Worm (Caenorhabditis elegans): ENCODE results near the gene pad-2.

- TF ChIP-seq cebp-2 (GFP tag; IDR thresholded peaks at IDR 0.05), result no peak
- no peak for TF ChIP-seq C06A6.2 (GFP tag; conservative IDR thresholded peaks at IDR 0.05)
- TF ChIP-seq ceh-27 (GFP tag; optimal IDR thresholded peaks at IDR 0.05), result no peak
- no peak for TF ChIP-seq unc-130 (GFP tag; optimal IDR thresholded peaks at IDR 0.05)
- no peak for TF ChIP-seq nfyb-1 (GFP tag; IDR thresholded peaks at IDR 0.05)
- TF ChIP-seq lin-35 (GFP tag; optimal IDR thresholded peaks at IDR 0.05), result no peak
- TF ChIP-seq unc-62 (GFP tag; optimal IDR thresholded peaks at IDR 0.05), result no peak
- TF ChIP-seq K11D2.4 (GFP tag; IDR thresholded peaks at IDR 0.05), result no peak
- no peak for TF ChIP-seq Y95B8A.8 (GFP tag; IDR thresholded peaks at IDR 0.05)
Observed at ce11 chrIII:10305295-10305694, 26.4 kb downstream of the pad-2 start.

Data from whole organism, young adult.